Worm (Caenorhabditis elegans): ENCODE results near the gene atic-1.

Gene atic-1

DNA sequence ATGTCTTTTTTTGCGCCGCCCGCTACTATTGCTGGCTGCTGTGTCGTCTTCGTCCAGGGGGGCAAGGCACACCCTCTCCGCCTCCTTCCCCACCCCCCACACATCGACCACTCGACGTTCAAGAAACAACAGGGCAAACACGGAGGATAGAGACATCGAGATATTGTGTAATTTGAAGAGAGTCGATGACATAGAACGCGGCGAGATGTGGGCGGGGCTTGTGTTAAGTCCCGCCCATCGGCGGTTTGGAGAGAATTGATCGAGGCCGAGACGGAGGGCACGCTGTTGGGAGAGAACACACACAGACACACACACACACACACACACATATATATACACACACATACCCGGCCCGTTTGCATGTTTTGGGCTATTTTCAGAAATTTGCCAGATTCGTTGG, 36.2 kb upstream of the atic-1 start (continued):
- TF ChIP-seq lir-3 (tag; optimal IDR thresholded peaks at IDR 0.05; ENCODE audit: poor library complexity) (no peak), ceh-82 (tag; optimal IDR thresholded peaks at IDR 0.05) (peak in 2 of 3 experiments; percentile 71 to 80), blmp-1 (tag; optimal IDR thresholded peaks at IDR 0.05) (peak; percentile 6), unc-30 (tag; optimal IDR thresholded peaks at IDR 0.05) (no peak), zip-4 (GFP tag; optimal IDR thresholded peaks at IDR 0.05) (no peak), nhr-76 (tag; optimal IDR thresholded peaks at IDR 0.05) (no peak), nhr-28 (tag; optimal IDR thresholded peaks at IDR 0.05) (no peak), jun-1 (tag; optimal IDR thresholded peaks at IDR 0.05) (peak; percentile 19), fkh-10 (GFP tag; optimal IDR thresholded peaks at IDR 0.05) (peak; percentile 41), egl-13 (tag; optimal IDR thresholded peaks at IDR 0.05) (peak; percentile 66), tlp-1 (tag; optimal IDR thresholded peaks at IDR 0.05) (no peak), ces-1 (GFP tag; optimal IDR thresholded peaks at IDR 0.05) (no peak), mdl-1 (tag; optimal IDR thresholded peaks at IDR 0.05) (peak in 1 of 2 experiments; percentile 81), fos-1 (tag; optimal IDR thresholded peaks at IDR 0.05) (peak; percentile 41), sox-4 (tag; optimal IDR thresholded peaks at IDR 0.05) (no peak), ama-1 (optimal IDR thresholded peaks at IDR 0.05) (no peak), C16A3.4 (tag; optimal IDR thresholded peaks at IDR 0.05) (no peak), lin-13 (GFP tag; optimal IDR thresholded peaks at IDR 0.05) (peak; percentile 32), nhr-19 (GFP tag; conservative IDR thresholded peaks at IDR 0.05) (peak; percentile 73), pag-3 (tag; optimal IDR thresholded peaks at IDR 0.05; ENCODE audit: borderline replicate concordance, insufficient read depth) (no peak), ceh-90 (tag; optimal IDR thresholded peaks at IDR 0.05) (no peak), xbp-1 (tag; optimal IDR thresholded peaks at IDR 0.05) (peak; percentile 63), unc-62 (GFP tag; optimal IDR thresholded peaks at IDR 0.05) (no peak), unc-130 (tag; optimal IDR thresholded peaks at IDR 0.05) (no peak), nhr-84 (tag; optimal IDR thresholded peaks at IDR 0.05) (no peak), pqm-1 (tag; optimal IDR thresholded peaks at IDR 0.05) (no peak), nhr-12 (tag; optimal IDR thresholded peaks at IDR 0.05) (no peak), aha-1 (tag; optimal IDR thresholded peaks at IDR 0.05) (no peak), ets-5 (GFP tag; IDR thresholded peaks at IDR 0.05) (no peak), zag-1 (tag; optimal IDR thresholded peaks at IDR 0.05) (no peak), nhr-71 (tag; optimal IDR thresholded peaks at IDR 0.05) (peak; percentile 85), hlh-17 (GFP tag; optimal IDR thresholded peaks at IDR 0.05; ENCODE audit: borderline replicate concordance) (no peak), ceh-88 (GFP tag; IDR thresholded peaks at IDR 0.05) (no peak), efl-3 (GFP tag; optimal IDR thresholded peaks at IDR 0.05) (no peak), nhr-85 (tag) (peak; percentile 89), hpl-2 (GFP tag; optimal IDR thresholded peaks at IDR 0.05) (no peak), nhr-20 (tag; optimal IDR thresholded peaks at IDR 0.05) (peak; percentile 78), dsc-1 (tag; optimal IDR thresholded peaks at IDR 0.05) (peak; percentile 54), irx-1 (tag; optimal IDR thresholded peaks at IDR 0.05) (peak; percentile 70), lin-39 (tag; optimal IDR thresholded peaks at IDR 0.05) (no peak), lin-14 (GFP tag; optimal IDR thresholded peaks at IDR 0.05) (peak; percentile 96), pax-3 (tag; optimal IDR thresholded peaks at IDR 0.05) (peak; percentile 46), snpc-4 (tag; optimal IDR thresholded peaks at IDR 0.05) (peak; percentile 43)

DNA sequence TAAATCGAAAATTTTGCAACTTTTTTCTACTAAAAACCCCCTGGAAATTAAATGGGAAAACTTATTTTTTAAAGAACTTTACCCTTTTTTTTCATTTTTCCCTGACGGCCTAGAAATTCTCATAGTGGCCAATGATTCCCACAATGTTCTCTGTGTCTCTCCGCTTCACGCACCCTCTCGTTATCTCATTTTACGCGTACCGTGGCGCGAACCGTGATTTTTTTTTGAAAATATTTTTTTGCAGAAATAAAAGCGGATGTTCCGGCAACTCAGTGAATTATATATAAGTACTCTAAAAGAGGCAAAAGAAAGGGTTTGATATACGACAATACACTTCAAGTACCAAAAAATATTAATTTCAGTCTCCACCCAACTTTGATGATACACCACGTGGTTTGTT, 35.4 kb upstream of the atic-1 start, which contains the start of gene C06A6.2:
Gene C06A6.2, plus strand, starts transcription at position 237 of the 400 bp plus-strand sequence.
- no peak for TF ChIP-seq aly-2 (tag; optimal IDR thresholded peaks at IDR 0.05)
- no peak for TF ChIP-seq rnt-1 (tag; optimal IDR thresholded peaks at IDR 0.05)
- no peak for TF ChIP-seq Y116A8C.19 (tag; optimal IDR thresholded peaks at IDR 0.05; ENCODE audit: borderline replicate concordance)
- TF ChIP-seq zag-1 (tag; optimal IDR thresholded peaks at IDR 0.05): no peak
- peak in 1 of 2 experiments; percentile 54 for TF ChIP-seq lin-35 (GFP tag; optimal IDR thresholded peaks at IDR 0.05)
- TF ChIP-seq dpl-1 (GFP tag; optimal IDR thresholded peaks at IDR 0.05): peak in 2 of 3 experiments; percentile 44 to 64
- peak; percentile 3 for TF ChIP-seq blmp-1 (tag; optimal IDR thresholded peaks at IDR 0.05)
- peak; percentile 36 to 51 for TF ChIP-seq efl-1 (optimal IDR thresholded peaks at IDR 0.05)
- peak; percentile 59 to 92 for TF ChIP-seq efl-1 (GFP tag; optimal IDR thresholded peaks at IDR 0.05 in 1 of 2)
- peak; percentile 5 for TF ChIP-seq mep-1 (tag; optimal IDR thresholded peaks at IDR 0.05)
- TF ChIP-seq ceh-8 (GFP tag; optimal IDR thresholded peaks at IDR 0.05): no peak
- TF ChIP-seq pag-3 (tag; optimal IDR thresholded peaks at IDR 0.05; ENCODE audit: borderline replicate concordance, insufficient read depth): no peak

All from whole organism, L1 larva.